Fruit fly (Drosophila melanogaster): ENCODE measurements around the gene NijA.
A peak's percentile ranks its signal among the peaks of the same experiment; 100 is the strongest.

The NijA gene

dm6 chr3L:10698182-10698581 is 1.5 kb upstream of the NijA start (continued):
- TF ChIP-seq CG12391 (tag; optimal IDR thresholded peaks at IDR 0.05), result peak; percentile 51
- TF ChIP-seq CG34224 (GFP tag; IDR thresholded peaks at IDR 0.05; ENCODE audit: partially characterized antibody), result no peak
- TF ChIP-seq Sin3A (optimal IDR thresholded peaks at IDR 0.05), result no peak
- TF ChIP-seq CkIIα-i1 (GFP tag; IDR thresholded peaks at IDR 0.05), result no peak
- TF ChIP-seq HLH4C (GFP tag; IDR thresholded peaks at IDR 0.05; ENCODE audit: partially characterized antibody), result no peak
- no peak for TF ChIP-seq CG6175 (GFP tag; IDR thresholded peaks at IDR 0.05)
- TF ChIP-seq ash1 (GFP tag; optimal IDR thresholded peaks at IDR 0.05), result no peak
- TF ChIP-seq CG17359 (tag; optimal IDR thresholded peaks at IDR 0.05), result no peak
- no peak for TF ChIP-seq CG11560 (tag; IDR thresholded peaks at IDR 0.05)
- no peak for TF ChIP-seq slp2 (GFP tag; optimal IDR thresholded peaks at IDR 0.05)
- no peak for TF ChIP-seq CG7928 (GFP tag; optimal IDR thresholded peaks at IDR 0.05)
- TF ChIP-seq Dfd (GFP tag; optimal IDR thresholded peaks at IDR 0.05), result no peak
- no peak for TF ChIP-seq peb (GFP tag; IDR thresholded peaks at IDR 0.05)
- no peak for TF ChIP-seq nerfin-2 (GFP tag; IDR thresholded peaks at IDR 0.05; ENCODE audit: partially characterized antibody)
- no peak for TF ChIP-seq Atf6 (GFP tag; IDR thresholded peaks at IDR 0.05)
- no peak for TF ChIP-seq psq (GFP tag; optimal IDR thresholded peaks at IDR 0.05)
- TF ChIP-seq dmrt99B (tag; optimal IDR thresholded peaks at IDR 0.05), result no peak
- no peak for TF ChIP-seq CG9817 (tag; optimal IDR thresholded peaks at IDR 0.05)
- TF ChIP-seq CG3407 (GFP tag; optimal IDR thresholded peaks at IDR 0.05), result no peak
- TF ChIP-seq btn (GFP tag; optimal IDR thresholded peaks at IDR 0.05), result no peak
- TF ChIP-seq slbo (GFP tag; IDR thresholded peaks at IDR 0.05), result peak; percentile 59
- peak; percentile 98 for TF ChIP-seq CG10267 (tag; optimal IDR thresholded peaks at IDR 0.05)
- TF ChIP-seq chm (GFP tag; IDR thresholded peaks at IDR 0.05), result no peak
- TF ChIP-seq luna (GFP tag; optimal IDR thresholded peaks at IDR 0.05), result no peak
- TF ChIP-seq sug (tag; optimal IDR thresholded peaks at IDR 0.05), result peak; percentile 62
- TF ChIP-seq onecut (GFP tag; IDR thresholded peaks at IDR 0.05), result no peak
- TF ChIP-seq lilli (GFP tag; optimal IDR thresholded peaks at IDR 0.05), result no peak
- TF ChIP-seq CG12744 (GFP tag; optimal IDR thresholded peaks at IDR 0.05), result no peak
- no peak for TF ChIP-seq CG32767 (GFP tag; IDR thresholded peaks at IDR 0.05)
- no peak for TF ChIP-seq CG12104 (GFP tag; optimal IDR thresholded peaks at IDR 0.05)
- TF ChIP-seq NK7.1 (GFP tag; optimal IDR thresholded peaks at IDR 0.05), result no peak
- TF ChIP-seq zen2 (GFP tag; IDR thresholded peaks at IDR 0.05; ENCODE audit: partially characterized antibody), result no peak
- TF ChIP-seq zfh1 (GFP tag; IDR thresholded peaks at IDR 0.05), result no peak
- no peak for TF ChIP-seq CG6765 (GFP tag; optimal IDR thresholded peaks at IDR 0.05)
- TF ChIP-seq zf30C (GFP tag; optimal IDR thresholded peaks at IDR 0.05), result no peak
- TF ChIP-seq BtbVII (GFP tag; optimal IDR thresholded peaks at IDR 0.05), result no peak
- no peak for TF ChIP-seq CG15479 (GFP tag; optimal IDR thresholded peaks at IDR 0.05)
- TF ChIP-seq Lpt (GFP tag; optimal IDR thresholded peaks at IDR 0.05), result no peak
- TF ChIP-seq Ets97D (GFP tag; optimal IDR thresholded peaks at IDR 0.05), result no peak
- no peak for TF ChIP-seq bbx (GFP tag; IDR thresholded peaks at IDR 0.05; ENCODE audit: partially characterized antibody)
- no peak for TF ChIP-seq Optix (GFP tag; IDR thresholded peaks at IDR 0.05)
- TF ChIP-seq abd-A (tag; optimal IDR thresholded peaks at IDR 0.05), result peak; percentile 28
- TF ChIP-seq CG32772 (GFP tag; IDR thresholded peaks at IDR 0.05), result no peak
- TF ChIP-seq p53 (GFP tag; optimal IDR thresholded peaks at IDR 0.05), result no peak
- TF ChIP-seq nmo (GFP tag; optimal IDR thresholded peaks at IDR 0.05), result peak; percentile 46
- TF ChIP-seq CG7745 (tag; optimal IDR thresholded peaks at IDR 0.05), result no peak
- no peak for TF ChIP-seq CG8944 (GFP tag; optimal IDR thresholded peaks at IDR 0.05)
- no peak for TF ChIP-seq CG3163 (GFP tag; optimal IDR thresholded peaks at IDR 0.05)
- peak; percentile 65 for TF ChIP-seq stwl (tag; optimal IDR thresholded peaks at IDR 0.05)
- TF ChIP-seq lov (optimal IDR thresholded peaks at IDR 0.05), result no peak
- TF ChIP-seq lov (GFP tag; IDR thresholded peaks at IDR 0.05), result no peak
- no peak for TF ChIP-seq CG4404 (GFP tag; IDR thresholded peaks at IDR 0.05)
- TF ChIP-seq h (optimal IDR thresholded peaks at IDR 0.05), result no peak
- no peak for TF ChIP-seq ac (GFP tag; optimal IDR thresholded peaks at IDR 0.05)
